Worm (Caenorhabditis elegans): Measurements from ENCODE around the gene Y73C8C.4.

- TF ChIP-seq W03F9.2 (tag; optimal IDR thresholded peaks at IDR 0.05): no peak
- TF ChIP-seq him-1 (tag; optimal IDR thresholded peaks at IDR 0.05): no peak
Observed at ce11 chrV:3100527-3100926, 1.4 kb downstream of the Y73C8C.4 start.

All from whole organism, L4/young adult.